Worm (Caenorhabditis elegans) whole organism, young adult: Measurements from ENCODE around the gene T03G6.3.

ENCODE experiments used
- B0019.2 ChIP-seq: fragments of 200-800 bp; sonication (Bioruptor generic); conservative IDR thresholded peaks from 2 replicates; pipeline ENCODE4 v1.3.6; 2022; ENCODE audit warnings: missing genetic modification reagents, missing genetic modification characterization, missing compliant biosample characterization
- F57C9.4 ChIP-seq: sonication (generic microtip); optimal IDR thresholded peaks from 2 replicates; lab custom pipeline; 2017; ENCODE audit warnings: mild to moderate bottlenecking, missing genetic modification characterization, missing compliant biosample characterization
- ama-1 ChIP-seq, 3 experiments: fragments of 150-350 bp in 1 of 3; sonication (generic microtip) in 2 of 3; optimal IDR thresholded peaks; 2 replicates each; lab custom pipeline; 2014 to 2018; ENCODE audit warnings: missing biosample characterization in 2 of 3, missing genetic modification characterization in 2 of 3, missing genetic modification reagents in 2 of 3
- bed-2 ChIP-seq: fragments of 200-800 bp; sonication (Bioruptor generic); IDR thresholded peaks from 2 replicates; pipeline ENCODE4 v1.3.6; 2022; ENCODE audit warnings: missing genetic modification reagents, missing genetic modification characterization, missing compliant biosample characterization
- cebp-1 ChIP-seq, 2 experiments: fragments of 200-800 bp in 1 of 2; sonication (Bioruptor generic) in 1 of 2; sonication (generic microtip) in 1 of 2; IDR thresholded peaks in 1 of 2; optimal IDR thresholded peaks in 1 of 2; 2 replicates each; pipeline versions ENCODE4 v1.3.6 to Lab custom; 2017 to 2022; ENCODE audit warnings: missing compliant biosample characterization in 2 of 2, missing genetic modification characterization in 2 of 2, mild to moderate bottlenecking in 1 of 2, missing genetic modification reagents in 1 of 2, moderate library complexity in 1 of 2
- ceh-91 ChIP-seq: fragments of 200-800 bp; sonication (Bioruptor generic); IDR thresholded peaks from 2 replicates; pipeline ENCODE4 v1.3.6; 2022; ENCODE audit warnings: missing genetic modification reagents, missing genetic modification characterization, missing compliant biosample characterization
- die-1 ChIP-seq: sonication (generic microtip); optimal IDR thresholded peaks from 2 replicates; lab custom pipeline; 2016; ENCODE audit warnings: missing genotype, mild to moderate bottlenecking, missing genetic modification characterization, missing compliant biosample characterization
- ets-4 ChIP-seq: fragments of 200-800 bp; sonication (Bioruptor generic); optimal IDR thresholded peaks from 2 replicates; lab custom pipeline; 2018; ENCODE audit warnings: mild to moderate bottlenecking, missing genetic modification characterization, missing compliant biosample characterization
- hsf-1 ChIP-seq: fragments of 200-800 bp; sonication (Bioruptor generic); IDR thresholded peaks from 2 replicates; pipeline ENCODE4 v1.3.6; 2022; ENCODE audit warnings: missing genetic modification reagents, missing genetic modification characterization, missing compliant biosample characterization
- lin-40 ChIP-seq: sonication (generic microtip); optimal IDR thresholded peaks from 2 replicates; lab custom pipeline; 2016; ENCODE audit warnings: missing genetic modification characterization, mild to moderate bottlenecking, missing compliant biosample characterization, missing genotype, missing genetic modification reagents
- madf-8 ChIP-seq: fragments of 200-800 bp; sonication (Bioruptor generic); conservative IDR thresholded peaks from 2 replicates; pipeline ENCODE4 v1.3.6; 2022; ENCODE audit warnings: missing genetic modification reagents, missing genetic modification characterization, missing compliant biosample characterization
- mxl-1 ChIP-seq: sonication (generic microtip); optimal IDR thresholded peaks from 2 replicates; lab custom pipeline; 2016; ENCODE audit warnings: missing genetic modification characterization, missing compliant biosample characterization
- pha-4 ChIP-seq: fragments of 150-350 bp; sonication (generic microtip); optimal IDR thresholded peaks from 2 replicates; lab custom pipeline; 2014; ENCODE audit warnings: missing biosample characterization, missing genetic modification reagents, missing genetic modification characterization
- snpc-4 ChIP-seq, 5 experiments: fragments of 150-350 bp in 1 of 5; sonication (generic microtip) in 4 of 5; optimal IDR thresholded peaks; 2 replicates each; lab custom pipeline; 2014 to 2018; ENCODE audit warnings: missing genetic modification characterization in 5 of 5, missing biosample characterization in 3 of 5, antibody characterized with exemption in 2 of 5, mild to moderate bottlenecking in 2 of 5, missing compliant biosample characterization in 2 of 5, missing genotype in 2 of 5, moderate library complexity in 2 of 5, missing genetic modification reagents in 1 of 5

DNA sequence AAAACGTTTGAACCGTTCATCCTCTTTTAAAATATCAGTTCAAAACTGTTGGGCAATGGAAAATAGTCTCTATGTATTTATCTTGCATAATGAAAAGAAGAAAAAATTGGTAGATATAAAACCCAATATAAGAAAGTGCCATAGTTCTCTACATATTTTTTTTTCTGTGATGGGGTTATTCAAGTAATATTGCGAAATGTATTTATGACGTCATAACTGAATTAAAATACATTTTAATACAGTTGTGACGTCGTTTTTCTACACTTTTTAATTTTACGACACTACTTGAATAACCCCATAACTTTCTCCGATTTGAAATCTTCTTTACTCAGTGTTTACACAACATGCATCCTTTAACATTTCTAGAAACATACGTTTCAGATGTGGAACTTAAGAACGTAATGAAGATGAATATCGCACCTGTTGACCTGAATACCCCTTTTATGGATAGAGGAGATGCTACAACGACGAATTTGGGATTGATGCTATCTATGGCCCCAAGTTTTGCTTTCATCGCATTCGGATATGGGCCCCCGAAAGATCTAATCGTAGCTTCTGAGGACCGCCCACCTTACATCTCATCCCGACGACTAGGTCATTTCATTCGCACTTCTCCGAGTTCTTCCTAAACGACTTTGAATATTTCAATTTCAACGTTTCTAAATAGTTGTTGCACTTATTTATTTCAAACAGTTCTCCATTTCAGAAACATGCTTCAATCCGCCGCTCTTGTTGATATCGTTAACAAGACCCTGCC, 7.8 kb downstream of the T03G6.3 start, which contains the start of gene T03G6.1:
- TF ChIP-seq bed-2 (GFP tag; lab: Robert Waterston, UW) (no peak), madf-8 (GFP tag; lab: Robert Waterston, UW) (no peak), hsf-1 (GFP tag; lab: Robert Waterston, UW) (no peak), snpc-4 (GFP tag; optimal IDR thresholded peaks at IDR 0.05; lab: Kevin White, UChicago) (no peak), snpc-4 (tag; optimal IDR thresholded peaks at IDR 0.05; lab: Kevin White, UChicago) (no peak), ama-1 (optimal IDR thresholded peaks at IDR 0.05; lab: Kevin White, UChicago) (no peak), ama-1 (GFP tag; optimal IDR thresholded peaks at IDR 0.05; lab: Kevin White, UChicago) (no peak), ets-4 (GFP tag; lab: Kevin White, UChicago) (no peak), cebp-1 (GFP tag; IDR thresholded peaks at IDR 0.05; lab: Robert Waterston, UW) (no peak), cebp-1 (tag; optimal IDR thresholded peaks at IDR 0.05; lab: Kevin White, UChicago) (peak; percentile 54), pha-4 (tag; lab: Kevin White, UChicago) (no peak), B0019.2 (GFP tag; lab: Robert Waterston, UW) (no peak), ceh-91 (GFP tag; lab: Robert Waterston, UW) (no peak), F57C9.4 (no peak), die-1 (tag; lab: Kevin White, UChicago) (no peak), mxl-1 (no peak), lin-40 (tag; lab: Kevin White, UChicago) (no peak)
